Worm (Caenorhabditis elegans) whole organism, mixed stage, embryonic: ENCODE results near the gene F49E2.5.

Source experiments
- M03D4.4 ChIP-seq: sonication (generic microtip); optimal IDR thresholded peaks from 2 replicates; lab custom pipeline; 2017; ENCODE audit warnings: mild to moderate bottlenecking, missing genetic modification characterization, missing compliant biosample characterization
- bed-3 ChIP-seq: fragments of 200-800 bp; sonication (Bioruptor generic); optimal IDR thresholded peaks from 3 replicates; lab custom pipeline; 2018; ENCODE audit warnings: mild to moderate bottlenecking, missing genetic modification characterization, moderate library complexity, missing compliant biosample characterization
- blmp-1 ChIP-seq: fragments of 150-350 bp; optimal IDR thresholded peaks from 2 replicates; lab custom pipeline; 2014; ENCODE audit warnings: missing biosample characterization, missing genetic modification characterization
- ceh-39 ChIP-seq: fragments of 150-350 bp; optimal IDR thresholded peaks from 2 replicates; lab custom pipeline; 2014; ENCODE audit warnings: missing biosample characterization, missing genetic modification characterization
- ceh-43 ChIP-seq: fragments of 200-800 bp; sonication (Bioruptor generic); optimal IDR thresholded peaks from 2 replicates; lab custom pipeline; 2018; ENCODE audit warnings: mild to moderate bottlenecking, missing genetic modification characterization, moderate library complexity, missing compliant biosample characterization
- ceh-83 ChIP-seq: fragments of 200-800 bp; sonication (Bioruptor generic); optimal IDR thresholded peaks from 2 replicates; lab custom pipeline; 2018; ENCODE audit warnings: mild to moderate bottlenecking, missing genetic modification characterization, missing compliant biosample characterization
- ces-1 ChIP-seq: fragments of 150-350 bp; optimal IDR thresholded peaks from 2 replicates; lab custom pipeline; 2014; ENCODE audit warnings: missing biosample characterization, missing genetic modification reagents, missing genetic modification characterization
- cnd-1 ChIP-seq: fragments of 200-800 bp; sonication (Bioruptor generic); optimal IDR thresholded peaks from 2 replicates; lab custom pipeline; 2018; ENCODE audit warnings: mild to moderate bottlenecking, missing genetic modification characterization, missing compliant biosample characterization
- drap-1 ChIP-seq: fragments of 200-800 bp; sonication (Bioruptor generic); optimal IDR thresholded peaks from 3 replicates; lab custom pipeline; 2018; ENCODE audit warnings: mild to moderate bottlenecking, missing genetic modification characterization, missing compliant biosample characterization
- elt-1 ChIP-seq: sonication (generic microtip); optimal IDR thresholded peaks from 2 replicates; lab custom pipeline; 2017; ENCODE audit warnings: missing genetic modification characterization, mild to moderate bottlenecking, missing compliant biosample characterization, antibody characterized with exemption, moderate library complexity, borderline replicate concordance; ENCODE audit not compliant: insufficient read depth
- elt-3 ChIP-seq: fragments of 150-350 bp; optimal IDR thresholded peaks from 2 replicates; lab custom pipeline; 2014; ENCODE audit warnings: missing biosample characterization, missing genetic modification characterization
- flh-1 ChIP-seq: fragments of 200-800 bp; sonication (Bioruptor generic); optimal IDR thresholded peaks from 2 replicates; lab custom pipeline; 2018; ENCODE audit warnings: mild to moderate bottlenecking, missing genetic modification characterization, moderate library complexity, missing compliant biosample characterization
- ham-2 ChIP-seq: fragments of 200-800 bp; sonication (Bioruptor generic); optimal IDR thresholded peaks from 2 replicates; lab custom pipeline; 2018; ENCODE audit warnings: mild to moderate bottlenecking, missing genetic modification characterization, missing compliant biosample characterization
- hlh-1 ChIP-seq: fragments of 150-350 bp; optimal IDR thresholded peaks from 2 replicates; lab custom pipeline; 2014; ENCODE audit warnings: missing biosample characterization, missing genetic modification reagents, missing genetic modification characterization
- lin-32 ChIP-seq: fragments of 200-800 bp; sonication (Bioruptor generic); optimal IDR thresholded peaks from 2 replicates; lab custom pipeline; 2018; ENCODE audit warnings: mild to moderate bottlenecking, missing genetic modification characterization, missing compliant biosample characterization
- lsy-2 ChIP-seq: fragments of 150-350 bp; optimal IDR thresholded peaks from 2 replicates; lab custom pipeline; 2014; ENCODE audit warnings: missing biosample characterization, missing genetic modification characterization
- mab-5 ChIP-seq: fragments of 150-350 bp; optimal IDR thresholded peaks from 2 replicates; lab custom pipeline; 2014; ENCODE audit warnings: missing biosample characterization, missing genetic modification characterization
- mls-2 ChIP-seq: sonication (generic microtip); optimal IDR thresholded peaks from 2 replicates; lab custom pipeline; 2016; ENCODE audit warnings: mild to moderate bottlenecking, missing genetic modification characterization, moderate library complexity, missing compliant biosample characterization
- nhr-12 ChIP-seq: fragments of 150-350 bp; optimal IDR thresholded peaks from 2 replicates; lab custom pipeline; 2014; ENCODE audit warnings: missing biosample characterization, missing genetic modification characterization
- nhr-2 ChIP-seq: fragments of 150-350 bp; optimal IDR thresholded peaks from 2 replicates; lab custom pipeline; 2014; ENCODE audit warnings: missing biosample characterization, missing genetic modification characterization
- nhr-237 ChIP-seq: fragments of 150-350 bp; optimal IDR thresholded peaks from 2 replicates; lab custom pipeline; 2014; ENCODE audit warnings: missing biosample characterization, missing genetic modification characterization
- nhr-28 ChIP-seq: fragments of 150-350 bp; optimal IDR thresholded peaks from 2 replicates; lab custom pipeline; 2014; ENCODE audit warnings: missing biosample characterization, missing genetic modification characterization
- nhr-76 ChIP-seq: sonication (generic microtip); optimal IDR thresholded peaks from 2 replicates; lab custom pipeline; 2017; ENCODE audit warnings: missing biosample characterization, missing genetic modification characterization
- pha-4 ChIP-seq: fragments of 150-350 bp; optimal IDR thresholded peaks from 2 replicates; lab custom pipeline; 2018; ENCODE audit warnings: missing biosample characterization, missing genetic modification reagents, missing genetic modification characterization
- sem-2 ChIP-seq: fragments of 200-800 bp; sonication (Bioruptor generic); optimal IDR thresholded peaks from 2 replicates; lab custom pipeline; 2018; ENCODE audit warnings: mild to moderate bottlenecking, missing genetic modification characterization, missing compliant biosample characterization
- snpc-4 ChIP-seq: fragments of 150-350 bp; optimal IDR thresholded peaks from 2 replicates; lab custom pipeline; 2014; ENCODE audit warnings: missing biosample characterization, missing genetic modification characterization
- sptf-1 ChIP-seq: sonication (generic microtip); optimal IDR thresholded peaks from 2 replicates; lab custom pipeline; 2017; ENCODE audit warnings: mild to moderate bottlenecking, missing genetic modification characterization, moderate library complexity, missing compliant biosample characterization
- unc-120 ChIP-seq: sonication (generic microtip); optimal IDR thresholded peaks from 2 replicates; lab custom pipeline; 2017; ENCODE audit warnings: missing genetic modification characterization, missing compliant biosample characterization; ENCODE audit not compliant: poor library complexity, severe bottlenecking
- unc-39 ChIP-seq: fragments of 150-350 bp; optimal IDR thresholded peaks from 2 replicates; lab custom pipeline; 2014; ENCODE audit warnings: missing biosample characterization, missing genetic modification characterization
- unc-62 ChIP-seq: fragments of 150-350 bp; optimal IDR thresholded peaks from 2 replicates; lab custom pipeline; 2014; ENCODE audit warnings: missing biosample characterization, missing genetic modification reagents, missing genetic modification characterization
- zip-8 ChIP-seq: fragments of 150-350 bp; optimal IDR thresholded peaks from 2 replicates; lab custom pipeline; 2014; ENCODE audit warnings: missing biosample characterization, missing genetic modification characterization
- ztf-11 ChIP-seq: fragments of 150-350 bp; optimal IDR thresholded peaks from 2 replicates; lab custom pipeline; 2014; ENCODE audit warnings: missing biosample characterization, missing genetic modification characterization

F49E2.5 gene

DNA sequence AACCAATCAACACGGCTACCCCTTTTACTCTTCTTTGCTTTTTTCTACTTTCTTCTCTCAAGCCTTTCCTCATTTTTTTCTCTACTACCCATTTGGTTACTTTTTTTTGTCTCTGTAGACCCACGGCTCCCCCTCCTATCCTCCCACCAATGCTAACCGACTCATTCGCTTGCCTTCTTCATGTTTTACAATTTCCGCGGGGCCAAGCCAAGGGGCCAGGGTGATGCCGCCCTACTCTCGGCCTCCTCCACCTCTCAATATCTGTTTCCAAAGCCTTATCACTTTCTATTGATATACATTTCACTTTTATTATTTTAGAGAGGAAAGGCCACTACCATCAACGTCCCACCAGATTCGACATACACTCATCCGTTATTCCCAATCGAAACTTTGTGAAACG, at the start of gene F49E2.5:
Gene F49E2.5 (plus strand): TSS at position 301 of the 400 bp plus-strand sequence.
- no peak for TF ChIP-seq hlh-1
- no peak for TF ChIP-seq elt-3 (tag; lab: Kevin White, UChicago)
- no peak for TF ChIP-seq ceh-43
- no peak for TF ChIP-seq ham-2

DNA sequence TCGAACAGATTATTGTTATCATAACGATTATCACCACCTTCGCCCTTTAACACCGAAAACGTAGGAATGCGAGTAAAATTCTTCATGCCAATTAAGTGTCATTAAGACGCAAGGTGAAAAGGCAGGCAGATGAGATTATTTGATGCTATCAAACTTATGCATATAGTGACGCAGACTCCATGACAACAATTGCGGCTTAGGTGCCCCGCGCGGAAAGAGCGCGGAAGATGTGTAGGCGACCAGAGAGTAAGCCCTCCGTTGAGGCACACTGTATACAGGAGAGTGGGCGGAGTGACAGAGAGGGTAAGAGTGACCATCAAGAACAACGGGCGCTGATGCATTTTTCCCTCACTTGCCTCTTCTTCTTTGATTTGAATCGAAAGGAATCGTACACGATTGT, 48.8 kb upstream of the F49E2.5 start:
- TF ChIP-seq sptf-1 (tag; lab: Kevin White, UChicago): peak; percentile 23
- TF ChIP-seq zip-8: no peak
- TF ChIP-seq hlh-1: no peak
- no peak for TF ChIP-seq mls-2 (tag; lab: Kevin White, UChicago)
- no peak for TF ChIP-seq pha-4 (tag; lab: Kevin White, UChicago)
- TF ChIP-seq elt-1: peak; percentile 39
- TF ChIP-seq ztf-11 (tag; lab: Kevin White, UChicago): no peak
- TF ChIP-seq lsy-2: no peak
- no peak for TF ChIP-seq lin-32 (GFP tag; lab: Kevin White, UChicago)
- no peak for TF ChIP-seq nhr-237 (tag; lab: Kevin White, UChicago)
- TF ChIP-seq elt-3 (tag; lab: Kevin White, UChicago): no peak
- TF ChIP-seq ham-2: peak; percentile 88
- TF ChIP-seq, all 35 proteins: peak for 3

DNA sequence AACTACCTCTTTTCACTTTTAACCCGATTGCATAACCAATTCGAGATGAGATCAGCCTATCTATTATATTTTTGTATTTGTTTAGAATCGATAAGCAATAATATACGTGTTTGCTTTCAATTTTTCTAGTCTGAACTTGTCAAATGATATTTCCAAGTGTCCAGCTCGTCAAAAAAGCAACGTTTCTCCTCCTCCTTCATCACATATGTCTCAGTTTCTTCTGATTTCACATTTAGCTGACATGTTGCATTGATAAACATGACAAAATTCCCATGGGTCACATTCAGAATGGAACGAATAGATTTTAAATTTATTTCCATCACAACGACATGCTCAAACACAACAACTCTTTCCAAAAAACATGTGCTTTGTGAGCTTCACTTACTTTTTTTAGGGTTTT, 44.1 kb upstream of the F49E2.5 start:
- TF ChIP-seq nhr-76 (tag; lab: Kevin White, UChicago): no peak

DNA sequence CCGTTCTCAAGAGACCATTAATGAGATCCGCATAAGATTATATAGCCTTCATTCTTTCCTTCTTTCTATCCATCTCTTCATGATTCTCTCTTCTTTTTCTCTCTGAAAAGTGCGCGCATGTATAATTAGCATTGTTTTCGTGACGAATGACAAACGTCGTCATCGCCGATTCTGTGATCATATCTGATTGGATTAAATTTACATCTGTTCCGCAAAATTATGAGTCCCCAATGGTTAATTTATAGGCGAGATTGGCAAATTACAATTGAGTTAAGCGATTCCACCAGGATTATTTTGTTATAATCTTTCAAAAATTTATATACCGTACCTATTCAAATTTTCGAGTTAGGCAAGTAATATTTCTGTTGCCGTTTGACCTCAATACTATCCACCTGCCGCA, 39.2 kb upstream of the F49E2.5 start:
- TF ChIP-seq drap-1 (GFP tag; lab: Kevin White, UChicago) (no peak), ham-2 (no peak), flh-1 (GFP tag; lab: Kevin White, UChicago) (no peak), nhr-2 (tag; lab: Kevin White, UChicago) (no peak), elt-3 (tag; lab: Kevin White, UChicago) (no peak), nhr-237 (tag; lab: Kevin White, UChicago) (no peak), ces-1 (peak; percentile 93), unc-120 (tag; lab: Kevin White, UChicago) (no peak), unc-62 (GFP tag; lab: Kevin White, UChicago) (peak; percentile 62), mab-5 (tag; lab: Kevin White, UChicago) (no peak), sem-2 (GFP tag; lab: Kevin White, UChicago) (no peak), hlh-1 (no peak), M03D4.4 (tag; lab: Kevin White, UChicago) (no peak), mls-2 (tag; lab: Kevin White, UChicago) (peak; percentile 1), lin-32 (GFP tag; lab: Kevin White, UChicago) (no peak), snpc-4 (no peak), nhr-28 (tag; lab: Kevin White, UChicago) (no peak), blmp-1 (tag; lab: Kevin White, UChicago) (no peak), ceh-83 (no peak), nhr-76 (tag; lab: Kevin White, UChicago) (no peak), cnd-1 (tag; lab: Kevin White, UChicago) (no peak), ceh-39 (tag; lab: Kevin White, UChicago) (no peak), nhr-12 (tag; lab: Kevin White, UChicago) (no peak), sptf-1 (tag; lab: Kevin White, UChicago) (no peak), lsy-2 (no peak), bed-3 (GFP tag; lab: Kevin White, UChicago) (no peak), elt-1 (peak; percentile 69), unc-39 (no peak), zip-8 (no peak)

DNA sequence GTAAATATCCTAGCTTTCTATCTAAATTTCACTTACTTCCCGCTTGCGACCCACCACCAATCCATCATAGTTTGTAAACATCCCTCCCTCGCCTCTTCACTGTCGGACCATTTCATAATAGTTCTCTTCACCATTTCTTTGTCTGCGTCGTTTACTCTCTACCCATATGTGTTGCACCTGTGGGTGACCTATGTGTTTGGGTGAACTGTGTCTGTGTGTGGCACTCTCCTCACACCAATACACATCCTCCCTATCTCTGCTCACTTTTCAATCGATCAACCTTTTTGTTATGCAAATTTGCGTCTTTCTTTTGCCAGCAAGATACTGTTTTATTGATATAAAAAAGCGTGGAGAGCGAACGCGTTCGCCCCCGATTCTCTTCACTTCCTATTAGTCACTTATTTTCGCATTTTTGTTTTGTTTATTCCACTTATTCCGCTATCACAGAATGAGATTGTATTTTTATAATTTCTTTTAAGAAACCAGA, 38.5 kb upstream of the F49E2.5 start:
- no peak for TF ChIP-seq drap-1 (GFP tag; lab: Kevin White, UChicago)
- TF ChIP-seq hlh-1: no peak
- TF ChIP-seq nhr-237 (tag; lab: Kevin White, UChicago): no peak
- TF ChIP-seq unc-120 (tag; lab: Kevin White, UChicago): no peak
- TF ChIP-seq nhr-2 (tag; lab: Kevin White, UChicago): peak; percentile 92
- no peak for TF ChIP-seq cnd-1 (tag; lab: Kevin White, UChicago)
- no peak for TF ChIP-seq lin-32 (GFP tag; lab: Kevin White, UChicago)
- peak; percentile 19 for TF ChIP-seq pha-4 (tag; lab: Kevin White, UChicago)
- TF ChIP-seq elt-1: no peak
- peak; percentile 30 for TF ChIP-seq ceh-39 (tag; lab: Kevin White, UChicago)
- no peak for TF ChIP-seq ztf-11 (tag; lab: Kevin White, UChicago)
